Worm (Caenorhabditis elegans) whole organism, L2 larva: ENCODE measurements around the gene pars-1.

Source experiments
- C34F6.9 ChIP-seq: fragments of 150-350 bp; optimal IDR thresholded peaks from 2 replicates; lab custom pipeline; 2014; ENCODE audit warnings: missing biosample characterization, missing genetic modification characterization
- alr-1 ChIP-seq: fragments of 150-350 bp; optimal IDR thresholded peaks from 2 replicates; lab custom pipeline; 2014; ENCODE audit warnings: missing biosample characterization, missing genetic modification characterization
- aly-2 ChIP-seq: fragments of 150-350 bp; optimal IDR thresholded peaks from 2 replicates; lab custom pipeline; 2014; ENCODE audit warnings: missing biosample characterization, missing genetic modification characterization
- crh-2 ChIP-seq: sonication (generic microtip); optimal IDR thresholded peaks from 2 replicates; lab custom pipeline; 2017; ENCODE audit warnings: missing biosample characterization, missing genetic modification characterization
- dmd-4 ChIP-seq: sonication (generic microtip); optimal IDR thresholded peaks from 2 replicates; lab custom pipeline; 2017; ENCODE audit warnings: missing biosample characterization, missing genetic modification characterization
- fos-1 ChIP-seq: fragments of 150-350 bp; optimal IDR thresholded peaks from 2 replicates; lab custom pipeline; 2014; ENCODE audit warnings: missing biosample characterization, missing genetic modification characterization
- nhr-10 ChIP-seq: sonication (generic microtip); optimal IDR thresholded peaks from 2 replicates; lab custom pipeline; 2017; ENCODE audit warnings: missing biosample characterization, missing genetic modification characterization
- nhr-11 ChIP-seq: fragments of 150-350 bp; optimal IDR thresholded peaks from 2 replicates; lab custom pipeline; 2014; ENCODE audit warnings: missing biosample characterization, missing genetic modification characterization
- nhr-25 ChIP-seq: fragments of 150-350 bp; sonication (generic microtip); optimal IDR thresholded peaks from 3 replicates; lab custom pipeline; 2014; ENCODE audit warnings: missing biosample characterization, missing genetic modification characterization
- nhr-6 ChIP-seq: fragments of 150-350 bp; optimal IDR thresholded peaks from 2 replicates; lab custom pipeline; 2014; ENCODE audit warnings: missing biosample characterization, missing genetic modification characterization
- peb-1 ChIP-seq: fragments of 150-350 bp; optimal IDR thresholded peaks from 2 replicates; lab custom pipeline; 2014; ENCODE audit warnings: missing biosample characterization, missing genetic modification characterization
- skn-1 ChIP-seq: sonication (generic microtip); optimal IDR thresholded peaks from 2 replicates; lab custom pipeline; 2017; ENCODE audit warnings: missing biosample characterization, missing genetic modification characterization
- ztf-1 ChIP-seq: fragments of 200-800 bp; sonication (Bioruptor generic); conservative IDR thresholded peaks from 2 replicates; pipeline ENCODE4 v1.3.6; 2022; ENCODE audit warnings: missing genetic modification characterization, missing compliant biosample characterization
- ztf-11 ChIP-seq: sonication (generic microtip); optimal IDR thresholded peaks from 2 replicates; lab custom pipeline; 2017; ENCODE audit warnings: missing biosample characterization, missing genetic modification characterization
- ztf-4 ChIP-seq: fragments of 150-350 bp; optimal IDR thresholded peaks from 2 replicates; lab custom pipeline; 2014; ENCODE audit warnings: missing biosample characterization, missing genetic modification characterization

The pars-1 gene

ce11 chrIII:7287503-7287902, 48.7 kb downstream of the pars-1 start, which contains the start of gene ykt-6:
TSS of gene ykt-6 (minus strand) at chrIII:7287603.
- TF ChIP-seq nhr-11 (tag; lab: Kevin White, UChicago) (no peak), ztf-11 (tag; lab: Kevin White, UChicago) (no peak), C34F6.9 (tag; lab: Kevin White, UChicago) (no peak), fos-1 (tag; lab: Kevin White, UChicago) (no peak)

DNA sequence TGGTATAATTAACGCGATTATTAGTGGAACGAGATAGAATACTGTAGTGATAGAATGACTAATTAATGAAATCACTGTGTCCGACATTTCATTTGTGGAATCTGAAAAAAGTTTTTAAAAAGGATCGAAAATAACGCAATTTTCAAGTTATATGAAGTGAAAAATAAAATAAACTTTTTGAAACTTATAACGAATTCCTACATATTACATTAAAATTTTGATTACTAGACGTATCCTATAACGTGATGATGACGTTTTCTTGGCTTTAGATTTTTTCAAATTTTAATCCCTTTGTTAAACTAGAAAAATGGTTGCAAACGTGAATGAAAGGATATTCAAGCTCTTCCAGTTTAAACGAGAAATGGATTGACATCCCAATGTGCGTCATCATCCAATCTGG, 51.6 kb downstream of the pars-1 start, which contains the start of gene algn-11:
algn-11 (minus strand) TSS at position 101 of the 400 bp plus-strand sequence.
- TF ChIP-seq nhr-6: no peak
- no peak for TF ChIP-seq ztf-1
- TF ChIP-seq peb-1 (tag; lab: Kevin White, UChicago): no peak
- TF ChIP-seq dmd-4: no peak
- TF ChIP-seq alr-1 (tag; lab: Kevin White, UChicago): no peak
- no peak for TF ChIP-seq nhr-25
- no peak for TF ChIP-seq nhr-10 (tag; lab: Kevin White, UChicago)
- no peak for TF ChIP-seq crh-2 (tag; lab: Kevin White, UChicago)
- TF ChIP-seq aly-2 (tag; lab: Kevin White, UChicago): no peak
- TF ChIP-seq ztf-4 (tag; lab: Kevin White, UChicago): no peak
- no peak for TF ChIP-seq skn-1 (tag; lab: Kevin White, UChicago)
